Worm (Caenorhabditis elegans) whole organism, young adult: ENCODE measurements around the gene T24C4.3.

Experiments
- B0035.1 ChIP-seq: sonication (generic microtip); optimal IDR thresholded peaks from 2 replicates; lab custom pipeline; 2016; ENCODE audit warnings: missing genetic modification characterization, mild to moderate bottlenecking, missing compliant biosample characterization, missing genotype, missing genetic modification reagents
- D2030.7 ChIP-seq: fragments of 200-800 bp; sonication (Bioruptor generic); IDR thresholded peaks from 2 replicates; pipeline ENCODE4 v1.3.6; 2022; ENCODE audit warnings: missing genetic modification reagents, missing genetic modification characterization, missing compliant biosample characterization
- F33H1.4 ChIP-seq: fragments of 200-800 bp; sonication (Bioruptor generic); IDR thresholded peaks from 2 replicates; pipeline ENCODE4 v1.3.6; 2022; ENCODE audit warnings: missing genetic modification reagents, missing genetic modification characterization, missing compliant biosample characterization
- F37B4.10 ChIP-seq: fragments of 200-800 bp; sonication (Bioruptor generic); IDR thresholded peaks from 2 replicates; pipeline ENCODE4 v1.3.6; 2022; ENCODE audit warnings: missing genetic modification characterization, missing compliant biosample characterization
- F52B5.7 ChIP-seq: sonication (generic microtip); optimal IDR thresholded peaks from 2 replicates; lab custom pipeline; 2016; ENCODE audit warnings: mild to moderate bottlenecking, missing genetic modification characterization, missing compliant biosample characterization
- F57A8.1 ChIP-seq: fragments of 200-800 bp; sonication (Bioruptor generic); optimal IDR thresholded peaks from 2 replicates; lab custom pipeline; 2018; ENCODE audit warnings: mild to moderate bottlenecking, missing genetic modification characterization, moderate library complexity, missing compliant biosample characterization
- F57C9.4 ChIP-seq: sonication (generic microtip); optimal IDR thresholded peaks from 2 replicates; lab custom pipeline; 2017; ENCODE audit warnings: mild to moderate bottlenecking, missing genetic modification characterization, missing compliant biosample characterization
- Y53F4B.3 ChIP-seq: fragments of 200-800 bp; sonication (Bioruptor generic); IDR thresholded peaks from 2 replicates; pipeline ENCODE4 v1.3.6; 2022; ENCODE audit warnings: missing genetic modification reagents, missing genetic modification characterization, missing compliant biosample characterization
- Y79H2A.3 ChIP-seq: fragments of 200-800 bp; sonication (Bioruptor generic); conservative IDR thresholded peaks from 2 replicates; pipeline ENCODE4 v1.3.6; 2022; ENCODE audit warnings: missing genetic modification reagents, missing genetic modification characterization, missing compliant biosample characterization
- Y95B8A.8 ChIP-seq: fragments of 200-800 bp; sonication (Bioruptor generic); IDR thresholded peaks from 2 replicates; pipeline ENCODE4 v1.3.6; 2022; ENCODE audit warnings: missing genetic modification reagents, missing genetic modification characterization, missing compliant biosample characterization
- aptf-3 ChIP-seq: fragments of 200-800 bp; sonication (Bioruptor generic); IDR thresholded peaks from 2 replicates; pipeline ENCODE4 v1.3.6; 2022; ENCODE audit warnings: missing genetic modification characterization, missing compliant biosample characterization
- athp-1 ChIP-seq: sonication (generic microtip); optimal IDR thresholded peaks from 2 replicates; lab custom pipeline; 2017; ENCODE audit warnings: mild to moderate bottlenecking, missing genetic modification characterization, missing compliant biosample characterization
- attf-6 ChIP-seq: fragments of 200-800 bp; sonication (Bioruptor generic); IDR thresholded peaks from 2 replicates; pipeline ENCODE4 v1.3.6; 2022; ENCODE audit warnings: missing genetic modification reagents, missing genetic modification characterization, missing compliant biosample characterization
- bed-1 ChIP-seq: fragments of 200-800 bp; sonication (Bioruptor generic); IDR thresholded peaks from 2 replicates; pipeline ENCODE4 v1.3.6; 2022; ENCODE audit warnings: missing genetic modification reagents, missing genetic modification characterization, missing compliant biosample characterization
- ceh-100 ChIP-seq: fragments of 200-800 bp; sonication (Bioruptor generic); IDR thresholded peaks from 2 replicates; pipeline ENCODE4 v1.3.6; 2022; ENCODE audit warnings: missing genetic modification reagents, missing genetic modification characterization, missing compliant biosample characterization
- ceh-27 ChIP-seq: fragments of 200-800 bp; sonication (Bioruptor generic); optimal IDR thresholded peaks from 2 replicates; lab custom pipeline; 2018; ENCODE audit warnings: mild to moderate bottlenecking, missing genetic modification characterization, moderate library complexity, missing compliant biosample characterization
- ceh-40 ChIP-seq: fragments of 200-800 bp; sonication (Bioruptor generic); IDR thresholded peaks from 2 replicates; pipeline ENCODE4 v1.3.6; 2022; ENCODE audit warnings: missing genetic modification characterization, missing compliant biosample characterization
- dox-1 ChIP-seq: fragments of 200-800 bp; sonication (Bioruptor generic); IDR thresholded peaks from 2 replicates; pipeline ENCODE4 v1.3.6; 2022; ENCODE audit warnings: missing genetic modification reagents, missing genetic modification characterization, missing compliant biosample characterization
- dpff-1 ChIP-seq: sonication (generic microtip); optimal IDR thresholded peaks from 2 replicates; lab custom pipeline; 2017; ENCODE audit warnings: mild to moderate bottlenecking, missing genetic modification characterization, missing compliant biosample characterization
- ekl-4 ChIP-seq: fragments of 200-800 bp; sonication (Bioruptor generic); IDR thresholded peaks from 2 replicates; pipeline ENCODE4 v1.3.6; 2022; ENCODE audit warnings: missing genetic modification reagents, missing genetic modification characterization, missing compliant biosample characterization
- him-1 ChIP-seq: sonication (generic microtip); optimal IDR thresholded peaks from 2 replicates; lab custom pipeline; 2016; ENCODE audit warnings: missing genotype, missing genetic modification reagents, missing genetic modification characterization, missing compliant biosample characterization
- hlh-26 ChIP-seq: fragments of 200-800 bp; sonication (Bioruptor generic); conservative IDR thresholded peaks from 2 replicates; pipeline ENCODE4 v1.3.6; 2022; ENCODE audit warnings: missing genetic modification reagents, missing genetic modification characterization, missing compliant biosample characterization
- hmg-1.2 ChIP-seq: fragments of 200-800 bp; sonication (Bioruptor generic); IDR thresholded peaks from 2 replicates; pipeline ENCODE4 v1.3.6; 2022; ENCODE audit warnings: missing genetic modification reagents, missing genetic modification characterization, missing compliant biosample characterization
- hrde-1 ChIP-seq: sonication (generic microtip); optimal IDR thresholded peaks from 2 replicates; lab custom pipeline; 2016; ENCODE audit warnings: missing genetic modification characterization, mild to moderate bottlenecking, missing compliant biosample characterization, moderate library complexity, missing genotype, missing genetic modification reagents, borderline replicate concordance
- hsf-1 ChIP-seq: fragments of 200-800 bp; sonication (Bioruptor generic); IDR thresholded peaks from 2 replicates; pipeline ENCODE4 v1.3.6; 2022; ENCODE audit warnings: missing genetic modification reagents, missing genetic modification characterization, missing compliant biosample characterization
- let-526 ChIP-seq: fragments of 200-800 bp; sonication (Bioruptor generic); IDR thresholded peaks from 2 replicates; pipeline ENCODE4 v1.3.6; 2022; ENCODE audit warnings: missing genetic modification reagents, missing genetic modification characterization, missing compliant biosample characterization
- lin-40 ChIP-seq: sonication (generic microtip); optimal IDR thresholded peaks from 2 replicates; lab custom pipeline; 2016; ENCODE audit warnings: missing genetic modification characterization, mild to moderate bottlenecking, missing compliant biosample characterization, missing genotype, missing genetic modification reagents
- lsy-27 ChIP-seq: sonication (generic microtip); optimal IDR thresholded peaks from 2 replicates; lab custom pipeline; 2017; ENCODE audit warnings: missing genetic modification characterization, mild to moderate bottlenecking, missing compliant biosample characterization, antibody characterized with exemption, missing genotype, borderline replicate concordance; ENCODE audit not compliant: insufficient read depth
- madf-10 ChIP-seq: sonication (generic microtip); optimal IDR thresholded peaks from 2 replicates; lab custom pipeline; 2016; ENCODE audit warnings: mild to moderate bottlenecking, missing genetic modification characterization, missing compliant biosample characterization
- madf-8 ChIP-seq: fragments of 200-800 bp; sonication (Bioruptor generic); conservative IDR thresholded peaks from 2 replicates; pipeline ENCODE4 v1.3.6; 2022; ENCODE audit warnings: missing genetic modification reagents, missing genetic modification characterization, missing compliant biosample characterization
- mcd-1 ChIP-seq: fragments of 200-800 bp; sonication (Bioruptor generic); IDR thresholded peaks from 2 replicates; pipeline ENCODE4 v1.3.6; 2022; ENCODE audit warnings: missing genetic modification reagents, missing genetic modification characterization, missing compliant biosample characterization
- mel-28 ChIP-seq: sonication (generic microtip); optimal IDR thresholded peaks from 2 replicates; lab custom pipeline; 2016; ENCODE audit warnings: borderline replicate concordance, mild to moderate bottlenecking, missing genetic modification characterization, missing compliant biosample characterization
- nfya-1 ChIP-seq: sonication (generic microtip); optimal IDR thresholded peaks from 2 replicates; lab custom pipeline; 2017; ENCODE audit warnings: antibody characterized with exemption, missing compliant biosample characterization, missing genetic modification characterization, borderline replicate concordance; ENCODE audit not compliant: insufficient read depth
- nhr-80 ChIP-seq: sonication (generic microtip); optimal IDR thresholded peaks from 2 replicates; lab custom pipeline; 2016; ENCODE audit warnings: missing genetic modification characterization, missing compliant biosample characterization
- repo-1 ChIP-seq: sonication (generic microtip); optimal IDR thresholded peaks from 2 replicates; lab custom pipeline; 2017; ENCODE audit warnings: mild to moderate bottlenecking, missing genetic modification characterization, missing compliant biosample characterization
- rpc-1 ChIP-seq, 2 experiments: fragments of 150-350 bp in 1 of 2; sonication (generic microtip) in 1 of 2; optimal IDR thresholded peaks; 2 replicates each; lab custom pipeline; 2014 to 2018; ENCODE audit warnings: missing biosample characterization in 1 of 2, missing genetic modification characterization in 1 of 2, missing genetic modification reagents in 1 of 2, missing genotype in 1 of 2
- snpc-1.1 ChIP-seq: sonication (generic microtip); optimal IDR thresholded peaks from 2 replicates; lab custom pipeline; 2017; ENCODE audit warnings: missing genetic modification characterization, mild to moderate bottlenecking, missing compliant biosample characterization, antibody characterized with exemption, moderate library complexity, missing genotype, missing genetic modification reagents; ENCODE audit not compliant: insufficient read depth
- snpc-1.3 ChIP-seq: sonication (generic microtip); optimal IDR thresholded peaks from 2 replicates; lab custom pipeline; 2017; ENCODE audit warnings: missing genetic modification characterization, mild to moderate bottlenecking, missing compliant biosample characterization, antibody characterized with exemption, moderate library complexity, missing genotype, missing genetic modification reagents; ENCODE audit not compliant: insufficient read depth
- snpc-3.4 ChIP-seq: sonication (generic microtip); optimal IDR thresholded peaks from 2 replicates; lab custom pipeline; 2017; ENCODE audit warnings: missing genetic modification characterization, mild to moderate bottlenecking, missing compliant biosample characterization, antibody characterized with exemption, moderate library complexity, missing genotype, missing genetic modification reagents
- snpc-4 ChIP-seq, 5 experiments: fragments of 150-350 bp in 1 of 5; sonication (generic microtip) in 4 of 5; optimal IDR thresholded peaks; 2 replicates each; lab custom pipeline; 2014 to 2018; ENCODE audit warnings: missing genetic modification characterization in 5 of 5, missing biosample characterization in 3 of 5, antibody characterized with exemption in 2 of 5, mild to moderate bottlenecking in 2 of 5, missing compliant biosample characterization in 2 of 5, missing genotype in 2 of 5, moderate library complexity in 2 of 5, missing genetic modification reagents in 1 of 5
- somi-1 ChIP-seq: fragments of 200-800 bp; sonication (Bioruptor generic); optimal IDR thresholded peaks from 2 replicates; lab custom pipeline; 2018; ENCODE audit warnings: mild to moderate bottlenecking, missing genetic modification characterization, missing compliant biosample characterization
- tbx-9 ChIP-seq: sonication (generic microtip); optimal IDR thresholded peaks from 2 replicates; lab custom pipeline; 2016; ENCODE audit warnings: borderline replicate concordance, missing genetic modification characterization, inconsistent platforms, missing compliant biosample characterization
- zim-3 ChIP-seq: sonication (generic microtip); optimal IDR thresholded peaks from 2 replicates; lab custom pipeline; 2017; ENCODE audit warnings: mild to moderate bottlenecking, missing genetic modification characterization, moderate library complexity, missing compliant biosample characterization
- ztf-22 ChIP-seq: fragments of 200-800 bp; sonication (Bioruptor generic); optimal IDR thresholded peaks from 2 replicates; lab custom pipeline; 2018; ENCODE audit warnings: mild to moderate bottlenecking, missing genetic modification characterization, moderate library complexity, missing compliant biosample characterization
- ztf-28 ChIP-seq: fragments of 200-800 bp; sonication (Bioruptor generic); IDR thresholded peaks from 2 replicates; pipeline ENCODE4 v1.3.6; 2022; ENCODE audit warnings: missing genetic modification reagents, missing genetic modification characterization, missing compliant biosample characterization
- ztf-3 ChIP-seq: fragments of 200-800 bp; sonication (Bioruptor generic); optimal IDR thresholded peaks from 2 replicates; lab custom pipeline; 2018; ENCODE audit warnings: mild to moderate bottlenecking, missing genetic modification characterization, missing compliant biosample characterization

The T24C4.3 gene

ce11 chrIII:900134-900533 lies 27.9 kb upstream of the T24C4.3 start (continued):
- TF ChIP-seq nhr-80 (tag; lab: Kevin White, UChicago): no peak
- TF ChIP-seq mcd-1 (GFP tag; lab: Robert Waterston, UW): 0 out of 2 replicates have a peak, but pooled peaks have one; percentile 36
- no peak; the same call in 1 of the 2 replicates for TF ChIP-seq D2030.7 (GFP tag; lab: Robert Waterston, UW)
- TF ChIP-seq ceh-27 (GFP tag; lab: Kevin White, UChicago): no peak
- TF ChIP-seq hlh-26 (GFP tag; lab: Robert Waterston, UW): no peak
- TF ChIP-seq aptf-3 (GFP tag; lab: Robert Waterston, UW): no peak
- TF ChIP-seq hmg-1.2: no peak
- no peak for TF ChIP-seq tbx-9 (tag; lab: Kevin White, UChicago)
- TF ChIP-seq dox-1 (GFP tag; lab: Robert Waterston, UW): 0 out of 2 replicates have a peak, but pooled peaks have one; percentile 27
- TF ChIP-seq Y79H2A.3 (GFP tag; lab: Robert Waterston, UW): 0 out of 2 replicates have a peak, but pooled peaks have one; percentile 49
- TF ChIP-seq dpff-1 (tag; lab: Kevin White, UChicago): no peak
- TF ChIP-seq madf-8: no peak
- TF ChIP-seq athp-1 (tag; lab: Kevin White, UChicago): no peak
- no peak for TF ChIP-seq F37B4.10 (GFP tag; lab: Robert Waterston, UW)
- TF ChIP-seq ztf-3 (GFP tag; lab: Kevin White, UChicago): no peak
- no peak for TF ChIP-seq nfya-1 (tag; lab: Kevin White, UChicago)
- TF ChIP-seq zim-3 (tag; lab: Kevin White, UChicago): no peak
- 0 out of 2 replicates have a peak, but pooled peaks have one; percentile 57 for TF ChIP-seq ztf-28 (GFP tag; lab: Robert Waterston, UW)
- no peak for TF ChIP-seq ztf-22 (GFP tag; lab: Kevin White, UChicago)
- no peak for TF ChIP-seq rpc-1 (optimal IDR thresholded peaks at IDR 0.05; lab: Kevin White, UChicago)
- TF ChIP-seq rpc-1 (tag; optimal IDR thresholded peaks at IDR 0.05; lab: Kevin White, UChicago): no peak
- TF ChIP-seq snpc-3.4 (tag; lab: Kevin White, UChicago): no peak
- TF ChIP-seq Y53F4B.3 (GFP tag; lab: Robert Waterston, UW): no peak
- TF ChIP-seq him-1: peak; percentile 39
- TF ChIP-seq ceh-100 (GFP tag; lab: Robert Waterston, UW): peak; percentile 44; the same call in 1 of the 2 replicates
- no peak for TF ChIP-seq snpc-1.3
- TF ChIP-seq mel-28: no peak
- no peak for TF ChIP-seq let-526 (GFP tag; lab: Robert Waterston, UW)
- no peak for TF ChIP-seq snpc-1.1
- TF ChIP-seq ekl-4 (GFP tag; lab: Robert Waterston, UW): peak; percentile 57; the same call in 1 of the 2 replicates
- TF ChIP-seq F57C9.4 (tag; lab: Kevin White, UChicago): no peak
- no peak for TF ChIP-seq F33H1.4 (GFP tag; lab: Robert Waterston, UW)
- no peak for TF ChIP-seq hrde-1 (tag; lab: Kevin White, UChicago)
- TF ChIP-seq B0035.1 (tag; lab: Kevin White, UChicago): no peak
- no peak for TF ChIP-seq snpc-4 (GFP tag; optimal IDR thresholded peaks at IDR 0.05; lab: Kevin White, UChicago)
- no peak for TF ChIP-seq snpc-4 (tag; optimal IDR thresholded peaks at IDR 0.05; lab: Kevin White, UChicago)
- no peak for TF ChIP-seq Y95B8A.8 (GFP tag; lab: Robert Waterston, UW)
- TF ChIP-seq lsy-27 (tag; lab: Kevin White, UChicago): no peak
- no peak for TF ChIP-seq ceh-40 (GFP tag; lab: Robert Waterston, UW)
- TF ChIP-seq F52B5.7: no peak
- no peak for TF ChIP-seq bed-1 (GFP tag; lab: Robert Waterston, UW)
- TF ChIP-seq lin-40 (tag; lab: Kevin White, UChicago): no peak
- no peak for TF ChIP-seq somi-1 (GFP tag; lab: Kevin White, UChicago)
- TF ChIP-seq attf-6 (GFP tag; lab: Robert Waterston, UW): no peak
- TF ChIP-seq madf-10 (tag; lab: Kevin White, UChicago): no peak
- TF ChIP-seq F57A8.1 (GFP tag; lab: Kevin White, UChicago): no peak
- no peak for TF ChIP-seq repo-1 (tag; lab: Kevin White, UChicago)
- peak; percentile 45; the same call in 1 of the 2 replicates for TF ChIP-seq hsf-1
